Fruit fly (Drosophila melanogaster): Measurements from ENCODE around the gene ppk30.

DNA sequence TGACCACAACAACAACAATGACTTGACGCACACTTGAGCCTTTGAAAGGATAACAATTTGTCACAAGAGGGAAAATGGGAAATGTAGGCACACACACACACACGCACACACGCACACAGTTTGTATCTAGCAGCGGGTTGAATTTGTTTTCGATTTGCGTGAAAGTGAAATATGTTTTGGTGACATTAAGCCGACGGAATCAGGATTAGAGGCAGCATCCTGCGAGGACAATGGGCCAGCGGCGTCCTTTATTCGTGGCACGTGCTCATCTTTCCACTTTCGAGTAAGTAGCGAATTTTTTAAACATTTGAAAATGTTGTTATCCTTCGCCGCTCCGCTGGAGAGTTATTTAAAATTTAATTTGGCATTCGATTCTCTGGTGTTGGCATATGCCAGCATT is 38.3 kb downstream of the ppk30 start:
- TF ChIP-seq Myc (optimal IDR thresholded peaks at IDR 0.05) (no peak), psq (optimal IDR thresholded peaks at IDR 0.05) (no peak), Sin3A (optimal IDR thresholded peaks at IDR 0.05) (no peak), h (optimal IDR thresholded peaks at IDR 0.05) (no peak)
